Fruit fly (Drosophila melanogaster): ENCODE data around the gene LSm3.

DNA sequence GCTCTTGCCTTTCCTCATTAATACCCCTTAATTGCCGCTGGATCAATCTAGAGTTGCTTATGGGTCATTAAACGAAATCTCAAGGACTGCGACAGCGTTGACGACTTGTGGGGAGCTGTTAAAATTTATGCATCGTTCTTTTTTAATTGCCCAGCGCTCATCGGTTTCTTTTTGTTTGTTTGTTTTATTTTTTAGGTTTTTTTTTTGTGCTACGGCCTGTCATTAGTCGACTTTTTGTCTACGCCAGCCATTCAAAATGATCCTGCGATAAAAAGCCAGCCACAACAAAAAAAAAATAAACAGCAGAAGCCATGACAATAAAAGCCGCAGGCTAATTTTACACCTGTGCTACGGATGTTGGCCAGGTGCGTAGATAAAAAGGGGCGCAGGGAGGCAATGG is 7.9 kb downstream of the LSm3 start:
- TF ChIP-seq EcR (GFP tag; optimal IDR thresholded peaks at IDR 0.05) (no peak), psq (optimal IDR thresholded peaks at IDR 0.05) (no peak)

Measured in whole organism.